Fruit fly (Drosophila melanogaster) whole organism, wandering third instar larva: Measurements from ENCODE around the gene CG14957.

Source experiments
- CG32264 ChIP-seq: fragments of 200-800 bp; sonication (Bioruptor generic); optimal IDR thresholded peaks from 2 replicates; lab custom pipeline; 2016; ENCODE audit warnings: missing biosample characterization, missing genetic modification characterization
- CG9705 ChIP-seq: fragments of 200-800 bp; sonication (Bioruptor generic); optimal IDR thresholded peaks from 2 replicates; lab custom pipeline; 2018; ENCODE audit warnings: missing biosample characterization, mild to moderate bottlenecking, missing genetic modification characterization
- CrebA ChIP-seq: fragments of 200-800 bp; sonication (Bioruptor generic); optimal IDR thresholded peaks from 2 replicates; lab custom pipeline; 2016; ENCODE audit warnings: missing biosample characterization, mild to moderate bottlenecking, missing genetic modification characterization, borderline replicate concordance
- Dif ChIP-seq: fragments of 200-275, 200-300 bp; sonication (Bioruptor generic); optimal IDR thresholded peaks from 2 replicates; lab custom pipeline; 2018; ENCODE audit warnings: missing biosample characterization, missing genetic modification characterization; ENCODE audit not compliant: partially characterized antibody
- HLH106 ChIP-seq: fragments of 200-800 bp; optimal IDR thresholded peaks from 3 replicates; lab custom pipeline; 2019; ENCODE audit warnings: missing biosample characterization, mild to moderate bottlenecking, missing genetic modification characterization, moderate library complexity
- Hnf4 ChIP-seq: fragments of 200-800 bp; sonication (Bioruptor generic); optimal IDR thresholded peaks from 2 replicates; lab custom pipeline; 2016; ENCODE audit warnings: missing biosample characterization, mild to moderate bottlenecking, missing genetic modification characterization
- Hr78 ChIP-seq: fragments of >200 bp; optimal IDR thresholded peaks from 2 replicates; lab custom pipeline; 2017; ENCODE audit warnings: missing biosample characterization, missing genetic modification characterization
- Hr83 ChIP-seq: fragments of 200-300 bp; sonication (Bioruptor generic); optimal IDR thresholded peaks from 2 replicates; lab custom pipeline; 2016; ENCODE audit warnings: missing biosample characterization, mild to moderate bottlenecking, missing genetic modification characterization, moderate library complexity; ENCODE audit not compliant: poor library complexity, severe bottlenecking
- Jra ChIP-seq: sonication (Bioruptor generic); optimal IDR thresholded peaks from 2 replicates; lab custom pipeline; 2016; ENCODE audit warnings: missing biosample characterization, missing genetic modification characterization
- Mio ChIP-seq: sonication (Bioruptor generic); optimal IDR thresholded peaks from 2 replicates; lab custom pipeline; 2016; ENCODE audit warnings: missing biosample characterization, missing genetic modification characterization
- Myc ChIP-seq: fragments of >200 bp; optimal IDR thresholded peaks from 2 replicates; lab custom pipeline; 2017
- N ChIP-seq: fragments of >200 bp; optimal IDR thresholded peaks from 2 replicates; lab custom pipeline; 2018; ENCODE audit warnings: missing biosample characterization, missing external identifiers, missing genetic modification characterization
- Rel ChIP-seq, 2 experiments: fragments of 200-800 bp; sonication (Bioruptor generic) in 1 of 2; optimal IDR thresholded peaks; 2 replicates in 1 of 2; 3 replicates in 1 of 2; lab custom pipeline; 2016 to 2019; ENCODE audit warnings: mild to moderate bottlenecking in 2 of 2, missing biosample characterization in 2 of 2, missing genetic modification characterization in 2 of 2, moderate library complexity in 1 of 2
- Sp1 ChIP-seq: fragments of 200-800 bp; sonication (Bioruptor generic); optimal IDR thresholded peaks from 3 replicates; lab custom pipeline; 2019; ENCODE audit warnings: missing biosample characterization, mild to moderate bottlenecking, missing genetic modification characterization, moderate library complexity
- Vsx2 ChIP-seq: fragments of 200-300, 225-300 bp; sonication (Bioruptor generic); optimal IDR thresholded peaks from 2 replicates; lab custom pipeline; 2018; ENCODE audit warnings: missing biosample characterization, missing genetic modification characterization; ENCODE audit not compliant: partially characterized antibody
- br ChIP-seq: fragments of 200-800 bp; sonication (Bioruptor generic); optimal IDR thresholded peaks from 2 replicates; lab custom pipeline; 2016; ENCODE audit warnings: missing biosample characterization, missing genetic modification characterization
- brk ChIP-seq: fragments of 200-800 bp; sonication (Bioruptor generic); optimal IDR thresholded peaks from 2 replicates; lab custom pipeline; 2016; ENCODE audit warnings: missing biosample characterization, mild to moderate bottlenecking, missing genetic modification characterization
- dl ChIP-seq, 2 experiments: fragments of 175-275, 200-275 bp in 1 of 2; fragments of 200-275 bp in 1 of 2; sonication (Bioruptor generic); optimal IDR thresholded peaks; lab custom pipeline; 2018; ENCODE audit warnings: mild to moderate bottlenecking in 2 of 2, missing biosample characterization in 2 of 2, missing genetic modification characterization in 2 of 2, moderate library complexity in 2 of 2; ENCODE audit not compliant: partially characterized antibody in 2 of 2, insufficient read depth in 1 of 2
- dsf ChIP-seq: sonication (Bioruptor generic); optimal IDR thresholded peaks from 2 replicates; lab custom pipeline; 2016; ENCODE audit warnings: missing biosample characterization, missing genetic modification characterization, borderline replicate concordance
- foxo ChIP-seq, 2 experiments: fragments of 200-800 bp; sonication (Bioruptor generic); optimal IDR thresholded peaks; 2 replicates in 1 of 2; 3 replicates in 1 of 2; lab custom pipeline; 2016 to 2017; ENCODE audit warnings: missing biosample characterization in 2 of 2, missing genetic modification characterization in 2 of 2
- h ChIP-seq: fragments of 200-800 bp; sonication (Bioruptor generic); optimal IDR thresholded peaks from 3 replicates; lab custom pipeline; 2016; ENCODE audit warnings: missing biosample characterization, mild to moderate bottlenecking, missing genetic modification characterization
- jim ChIP-seq: fragments of 175-275, 200-325 bp; sonication (Bioruptor generic); optimal IDR thresholded peaks from 2 replicates; lab custom pipeline; 2016; ENCODE audit warnings: missing biosample characterization, mild to moderate bottlenecking, missing genetic modification characterization
- lola ChIP-seq: fragments of >200 bp; optimal IDR thresholded peaks from 2 replicates; lab custom pipeline; 2017; ENCODE audit warnings: missing biosample characterization, missing genetic modification characterization
- pan ChIP-seq: fragments of >200 bp; optimal IDR thresholded peaks from 2 replicates; lab custom pipeline; 2017
- psq ChIP-seq: fragments of 200-800 bp; sonication (Bioruptor generic); optimal IDR thresholded peaks from 3 replicates; lab custom pipeline; 2017; ENCODE audit warnings: missing biosample characterization, mild to moderate bottlenecking, missing genetic modification characterization, moderate library complexity
- rgr ChIP-seq: fragments of 200-800 bp; sonication (Bioruptor generic); optimal IDR thresholded peaks from 3 replicates; lab custom pipeline; 2016; ENCODE audit warnings: missing biosample characterization, mild to moderate bottlenecking, missing genetic modification characterization
- sv ChIP-seq: fragments of 200-800 bp; sonication (Bioruptor generic); optimal IDR thresholded peaks from 3 replicates; lab custom pipeline; 2016; ENCODE audit warnings: missing biosample characterization, missing genetic modification characterization
- tai ChIP-seq: sonication (Bioruptor generic); optimal IDR thresholded peaks from 2 replicates; lab custom pipeline; 2016; ENCODE audit warnings: missing biosample characterization, missing genetic modification characterization
- usp ChIP-seq: fragments of >200 bp; optimal IDR thresholded peaks from 2 replicates; lab custom pipeline; 2017; ENCODE audit warnings: missing biosample characterization, missing genetic modification characterization
- woc ChIP-seq: sonication (Bioruptor generic); optimal IDR thresholded peaks from 2 replicates; lab custom pipeline; 2016; ENCODE audit warnings: missing biosample characterization, mild to moderate bottlenecking, missing genetic modification characterization

Gene CG14957

dm6 chr3L:3187263-3187662 is at the start of gene CG14957:
Gene CG14957, plus strand, starts transcription at chr3L:3187563.
- TF ChIP-seq Hr78 (no peak), CG9705 (GFP tag; lab: Kevin White, UChicago) (no peak), jim (no peak), Jra (GFP tag; lab: Kevin White, UChicago) (no peak), Hr83 (GFP tag; lab: Kevin White, UChicago) (peak; percentile 18), br (no peak), CrebA (GFP tag; lab: Kevin White, UChicago) (no peak), pan (lab: Kevin White, UChicago) (no peak), woc (GFP tag; lab: Kevin White, UChicago) (no peak), CG32264 (no peak), Dif (no peak), Vsx2 (GFP tag; lab: Kevin White, UChicago) (no peak), Hnf4 (GFP tag; lab: Kevin White, UChicago) (peak; percentile 18), foxo (GFP tag; optimal IDR thresholded peaks at IDR 0.05; lab: Kevin White, UChicago) (no peak), N (GFP tag; lab: Kevin White, UChicago) (no peak), Sp1 (GFP tag; lab: Kevin White, UChicago) (peak; percentile 31)

- no peak for TF ChIP-seq woc (GFP tag; lab: Kevin White, UChicago)
- TF ChIP-seq, all 38 proteins: peak for 0
These were observed 46.0 kb upstream of the CG14957 start for dm6 chr3L:3141411-3141810.

- TF ChIP-seq h (peak; percentile 61), Dif (no peak), tai (GFP tag; lab: Kevin White, UChicago) (no peak), pan (lab: Kevin White, UChicago) (no peak), Rel (GFP tag; optimal IDR thresholded peaks at IDR 0.05; lab: Kevin White, UChicago) (no peak), Rel (tag; optimal IDR thresholded peaks at IDR 0.05; lab: Kevin White, UChicago) (peak; percentile 33), Myc (lab: Kevin White, UChicago) (no peak), dsf (GFP tag; lab: Kevin White, UChicago) (no peak), Sp1 (GFP tag; lab: Kevin White, UChicago) (no peak), woc (GFP tag; lab: Kevin White, UChicago) (no peak), Vsx2 (GFP tag; lab: Kevin White, UChicago) (no peak), sv (no peak), Mio (GFP tag; lab: Kevin White, UChicago) (no peak)
These were observed 44.6 kb upstream of the CG14957 start for dm6 chr3L:3142516-3143382.

dm6 chr3L:3143383-3143962 is 43.9 kb upstream of the CG14957 start, which contains the start of the genes CG11537 and Alg2:
Gene CG11537, minus strand, starts transcription at chr3L:3143457.
Gene Alg2, plus strand, starts transcription at chr3L:3143808.
- TF ChIP-seq lola (GFP tag; lab: Kevin White, UChicago) (no peak), sv (no peak), brk (GFP tag; lab: Kevin White, UChicago) (no peak), Rel (GFP tag; optimal IDR thresholded peaks at IDR 0.05; lab: Kevin White, UChicago) (no peak), Rel (tag; optimal IDR thresholded peaks at IDR 0.05; lab: Kevin White, UChicago) (peak; percentile 4), Hr83 (GFP tag; lab: Kevin White, UChicago) (no peak), Sp1 (GFP tag; lab: Kevin White, UChicago) (peak; percentile 13), dl (GFP tag; optimal IDR thresholded peaks at IDR 0.05; lab: Kevin White, UChicago; ENCODE audit: insufficient read depth in 1 of 2, partially characterized antibody in 2 of 2) (no peak), br (no peak), h (no peak), foxo (GFP tag; optimal IDR thresholded peaks at IDR 0.05; lab: Kevin White, UChicago) (peak in 1 of 2 experiments; percentile 27), usp (GFP tag; lab: Kevin White, UChicago) (no peak), psq (GFP tag; lab: Kevin White, UChicago) (peak; percentile 0), Mio (GFP tag; lab: Kevin White, UChicago) (no peak), Jra (GFP tag; lab: Kevin White, UChicago) (no peak), rgr (GFP tag; lab: Kevin White, UChicago) (peak; percentile 29), N (GFP tag; lab: Kevin White, UChicago) (no peak), Hnf4 (GFP tag; lab: Kevin White, UChicago) (no peak), HLH106 (tag; lab: Kevin White, UChicago) (peak; percentile 22), Myc (lab: Kevin White, UChicago) (peak; percentile 35)
